Worm (Caenorhabditis elegans) whole organism, young adult: ENCODE results near the gene arl-5.

Source experiments
- D2030.7 ChIP-seq: fragments of 200-800 bp; sonication (Bioruptor generic); IDR thresholded peaks from 2 replicates; pipeline ENCODE4 v1.3.6; 2022; ENCODE audit warnings: missing genetic modification reagents, missing genetic modification characterization, missing compliant biosample characterization
- F23B12.7 ChIP-seq: sonication (generic microtip); optimal IDR thresholded peaks from 2 replicates; lab custom pipeline; 2017; ENCODE audit warnings: missing genetic modification characterization, mild to moderate bottlenecking, missing compliant biosample characterization, antibody characterized with exemption, moderate library complexity; ENCODE audit not compliant: insufficient read depth
- F49E8.2 ChIP-seq: sonication (generic microtip); optimal IDR thresholded peaks from 3 replicates; lab custom pipeline; 2017; ENCODE audit warnings: missing genetic modification characterization, mild to moderate bottlenecking, missing compliant biosample characterization, antibody characterized with exemption, moderate library complexity; ENCODE audit not compliant: insufficient read depth
- F55B11.4 ChIP-seq: sonication (generic microtip); optimal IDR thresholded peaks from 2 replicates; lab custom pipeline; 2016; ENCODE audit warnings: missing compliant biosample characterization, missing genetic modification characterization, borderline replicate concordance; ENCODE audit not compliant: insufficient read depth
- F57C9.4 ChIP-seq: sonication (generic microtip); optimal IDR thresholded peaks from 2 replicates; lab custom pipeline; 2017; ENCODE audit warnings: mild to moderate bottlenecking, missing genetic modification characterization, missing compliant biosample characterization
- K11D2.4 ChIP-seq: fragments of 200-800 bp; sonication (Bioruptor generic); IDR thresholded peaks from 2 replicates; pipeline ENCODE4 v1.3.6; 2022; ENCODE audit warnings: missing genetic modification reagents, missing genetic modification characterization, missing compliant biosample characterization
- T07F8.4 ChIP-seq: sonication (generic microtip); optimal IDR thresholded peaks from 2 replicates; lab custom pipeline; 2016; ENCODE audit warnings: mild to moderate bottlenecking, missing genetic modification characterization, moderate library complexity, missing compliant biosample characterization
- T26A5.8 ChIP-seq: sonication (generic microtip); optimal IDR thresholded peaks from 2 replicates; lab custom pipeline; 2016; ENCODE audit warnings: missing genetic modification characterization, missing compliant biosample characterization
- Y53G8AR.9 ChIP-seq: fragments of 200-800 bp; sonication (Bioruptor generic); conservative IDR thresholded peaks from 2 replicates; pipeline ENCODE4 v1.3.6; 2022; ENCODE audit warnings: missing genetic modification reagents, missing genetic modification characterization, missing compliant biosample characterization
- attf-5 ChIP-seq: fragments of 200-800 bp; sonication (Bioruptor generic); optimal IDR thresholded peaks from 2 replicates; lab custom pipeline; 2018; ENCODE audit warnings: mild to moderate bottlenecking, missing genetic modification characterization, missing compliant biosample characterization
- bed-1 ChIP-seq: fragments of 200-800 bp; sonication (Bioruptor generic); IDR thresholded peaks from 2 replicates; pipeline ENCODE4 v1.3.6; 2022; ENCODE audit warnings: missing genetic modification reagents, missing genetic modification characterization, missing compliant biosample characterization
- ceh-100 ChIP-seq: fragments of 200-800 bp; sonication (Bioruptor generic); IDR thresholded peaks from 2 replicates; pipeline ENCODE4 v1.3.6; 2022; ENCODE audit warnings: missing genetic modification reagents, missing genetic modification characterization, missing compliant biosample characterization
- chd-7 ChIP-seq: sonication (generic microtip); optimal IDR thresholded peaks from 2 replicates; lab custom pipeline; 2016; ENCODE audit warnings: mild to moderate bottlenecking, missing genetic modification characterization, moderate library complexity, missing compliant biosample characterization
- dpff-1 ChIP-seq: sonication (generic microtip); optimal IDR thresholded peaks from 2 replicates; lab custom pipeline; 2017; ENCODE audit warnings: mild to moderate bottlenecking, missing genetic modification characterization, missing compliant biosample characterization
- dpl-1 ChIP-seq: fragments of 150-350 bp; optimal IDR thresholded peaks from 2 replicates; lab custom pipeline; 2014; ENCODE audit warnings: missing biosample characterization, missing genetic modification reagents, missing genetic modification characterization
- efl-1 ChIP-seq: fragments of 150-350 bp; optimal IDR thresholded peaks from 2 replicates; lab custom pipeline; 2014; ENCODE audit warnings: missing biosample characterization, missing genetic modification reagents, missing genetic modification characterization
- egl-18 ChIP-seq: fragments of 200-800 bp; sonication (Bioruptor generic); IDR thresholded peaks from 2 replicates; pipeline ENCODE4 v1.3.6; 2022; ENCODE audit warnings: missing genetic modification reagents, missing genetic modification characterization, missing compliant biosample characterization
- ets-4 ChIP-seq: fragments of 200-800 bp; sonication (Bioruptor generic); optimal IDR thresholded peaks from 2 replicates; lab custom pipeline; 2018; ENCODE audit warnings: mild to moderate bottlenecking, missing genetic modification characterization, missing compliant biosample characterization
- him-1 ChIP-seq: sonication (generic microtip); optimal IDR thresholded peaks from 2 replicates; lab custom pipeline; 2016; ENCODE audit warnings: missing genotype, missing genetic modification reagents, missing genetic modification characterization, missing compliant biosample characterization
- lag-1 ChIP-seq: fragments of 200-800 bp; sonication (Bioruptor generic); IDR thresholded peaks from 2 replicates; pipeline ENCODE4 v1.3.6; 2022; ENCODE audit warnings: missing genetic modification reagents, missing genetic modification characterization, missing compliant biosample characterization
- lin-35 ChIP-seq, 3 experiments: fragments of 150-350 bp in 2 of 3; sonication (generic microtip) in 1 of 3; optimal IDR thresholded peaks; 2 replicates each; lab custom pipeline; 2014 to 2018; ENCODE audit warnings: missing biosample characterization in 3 of 3, missing genetic modification characterization in 3 of 3, missing genetic modification reagents in 3 of 3
- lin-40 ChIP-seq: sonication (generic microtip); optimal IDR thresholded peaks from 2 replicates; lab custom pipeline; 2016; ENCODE audit warnings: missing genetic modification characterization, mild to moderate bottlenecking, missing compliant biosample characterization, missing genotype, missing genetic modification reagents
- lin-54 ChIP-seq: fragments of 200-800 bp; sonication (Bioruptor generic); optimal IDR thresholded peaks from 2 replicates; lab custom pipeline; 2018; ENCODE audit warnings: mild to moderate bottlenecking, missing genetic modification characterization, missing compliant biosample characterization
- madf-3 ChIP-seq: fragments of 200-800 bp; sonication (Bioruptor generic); IDR thresholded peaks from 2 replicates; pipeline ENCODE4 v1.3.6; 2022; ENCODE audit warnings: missing genetic modification reagents, missing genetic modification characterization, missing compliant biosample characterization
- madf-6 ChIP-seq: fragments of 200-800 bp; sonication (Bioruptor generic); IDR thresholded peaks from 2 replicates; pipeline ENCODE4 v1.3.6; 2022; ENCODE audit warnings: missing genetic modification reagents, missing genetic modification characterization, missing compliant biosample characterization
- mel-28 ChIP-seq: sonication (generic microtip); optimal IDR thresholded peaks from 2 replicates; lab custom pipeline; 2016; ENCODE audit warnings: borderline replicate concordance, mild to moderate bottlenecking, missing genetic modification characterization, missing compliant biosample characterization
- mes-4 ChIP-seq: sonication (generic microtip); optimal IDR thresholded peaks from 2 replicates; lab custom pipeline; 2016; ENCODE audit warnings: missing genotype, missing genetic modification characterization, missing compliant biosample characterization
- nfya-2 ChIP-seq: fragments of 200-800 bp; sonication (Bioruptor generic); IDR thresholded peaks from 2 replicates; pipeline ENCODE4 v1.3.6; 2022; ENCODE audit warnings: missing genetic modification reagents, missing genetic modification characterization, missing compliant biosample characterization
- nhr-120 ChIP-seq: fragments of 200-800 bp; sonication (Bioruptor generic); IDR thresholded peaks from 2 replicates; pipeline ENCODE4 v1.3.6; 2022; ENCODE audit warnings: missing genetic modification characterization, missing compliant biosample characterization
- nhr-90 ChIP-seq: sonication (generic microtip); optimal IDR thresholded peaks from 2 replicates; lab custom pipeline; 2016; ENCODE audit warnings: missing genotype, mild to moderate bottlenecking, missing genetic modification characterization, missing compliant biosample characterization
- pbrm-1 ChIP-seq: fragments of 200-800 bp; sonication (Bioruptor generic); IDR thresholded peaks from 2 replicates; pipeline ENCODE4 v1.3.6; 2022; ENCODE audit warnings: missing genetic modification reagents, missing genetic modification characterization, missing compliant biosample characterization
- rcor-1 ChIP-seq: fragments of 200-800 bp; sonication (Bioruptor generic); IDR thresholded peaks from 2 replicates; pipeline ENCODE4 v1.3.6; 2022; ENCODE audit warnings: missing genetic modification reagents, missing genetic modification characterization, missing compliant biosample characterization
- rpc-1 ChIP-seq, 2 experiments: fragments of 150-350 bp in 1 of 2; sonication (generic microtip) in 1 of 2; optimal IDR thresholded peaks; 2 replicates each; lab custom pipeline; 2014 to 2018; ENCODE audit warnings: missing biosample characterization in 1 of 2, missing genetic modification characterization in 1 of 2, missing genetic modification reagents in 1 of 2, missing genotype in 1 of 2
- unc-130 ChIP-seq: sonication (generic microtip); optimal IDR thresholded peaks from 2 replicates; lab custom pipeline; 2016; ENCODE audit warnings: missing genetic modification reagents, missing genetic modification characterization, missing compliant biosample characterization
- unc-62 ChIP-seq: fragments of 150-350 bp; optimal IDR thresholded peaks from 2 replicates; lab custom pipeline; 2014; ENCODE audit warnings: missing biosample characterization, missing genetic modification reagents, missing genetic modification characterization
- xnd-1 ChIP-seq: sonication (generic microtip); optimal IDR thresholded peaks from 2 replicates; lab custom pipeline; 2016; ENCODE audit warnings: missing genotype, missing genetic modification reagents, missing genetic modification characterization, missing compliant biosample characterization
- zim-3 ChIP-seq: sonication (generic microtip); optimal IDR thresholded peaks from 2 replicates; lab custom pipeline; 2017; ENCODE audit warnings: mild to moderate bottlenecking, missing genetic modification characterization, moderate library complexity, missing compliant biosample characterization
- ztf-28 ChIP-seq: fragments of 200-800 bp; sonication (Bioruptor generic); IDR thresholded peaks from 2 replicates; pipeline ENCODE4 v1.3.6; 2022; ENCODE audit warnings: missing genetic modification reagents, missing genetic modification characterization, missing compliant biosample characterization

The arl-5 gene

DNA sequence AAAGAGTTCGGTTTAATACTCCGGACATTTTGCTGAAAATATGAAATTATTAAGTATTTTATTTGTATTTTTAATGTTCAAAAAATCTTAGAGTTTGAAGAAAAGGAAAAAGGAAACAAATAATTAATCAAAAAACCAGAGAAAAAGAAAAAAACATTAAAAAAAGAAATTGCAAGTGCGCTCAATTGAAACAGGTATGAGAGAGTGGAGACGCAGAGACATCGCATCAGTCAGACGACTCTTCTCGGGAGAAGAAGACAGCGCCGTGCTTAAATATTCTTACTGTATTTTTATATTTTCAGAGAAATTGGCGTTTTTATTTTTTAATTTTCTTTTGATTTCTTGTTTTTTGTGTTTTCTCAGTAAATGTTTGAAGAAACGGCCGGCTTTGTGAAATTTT, 25.0 kb downstream of the arl-5 start, which contains the start of gene mrpl-36 (continued):
- TF ChIP-seq mel-28 (tag; lab: Kevin White, UChicago) (no peak), lin-35 (GFP tag; optimal IDR thresholded peaks at IDR 0.05; lab: Kevin White, UChicago) (no peak), dpff-1 (no peak), rpc-1 (optimal IDR thresholded peaks at IDR 0.05; lab: Kevin White, UChicago) (no peak), rpc-1 (tag; optimal IDR thresholded peaks at IDR 0.05; lab: Kevin White, UChicago) (no peak), ztf-28 (no peak), F23B12.7 (no peak), unc-62 (GFP tag; lab: Kevin White, UChicago) (no peak), unc-130 (GFP tag; lab: Kevin White, UChicago) (no peak), dpl-1 (GFP tag; lab: Kevin White, UChicago) (no peak), nhr-90 (no peak), F49E8.2 (peak; percentile 44), pbrm-1 (no peak), K11D2.4 (GFP tag; lab: Robert Waterston, UW) (no peak), him-1 (no peak), bed-1 (GFP tag; lab: Robert Waterston, UW) (no peak), efl-1 (no peak), madf-6 (GFP tag; lab: Robert Waterston, UW) (peak; percentile 69), T07F8.4 (tag; lab: Kevin White, UChicago) (no peak), T26A5.8 (no peak), attf-5 (peak; percentile 27), ceh-100 (GFP tag; lab: Robert Waterston, UW) (no peak), lag-1 (GFP tag; lab: Robert Waterston, UW) (no peak), mes-4 (tag; lab: Kevin White, UChicago) (no peak)
- TF ChIP-seq, all 124 proteins: peak for 9

DNA sequence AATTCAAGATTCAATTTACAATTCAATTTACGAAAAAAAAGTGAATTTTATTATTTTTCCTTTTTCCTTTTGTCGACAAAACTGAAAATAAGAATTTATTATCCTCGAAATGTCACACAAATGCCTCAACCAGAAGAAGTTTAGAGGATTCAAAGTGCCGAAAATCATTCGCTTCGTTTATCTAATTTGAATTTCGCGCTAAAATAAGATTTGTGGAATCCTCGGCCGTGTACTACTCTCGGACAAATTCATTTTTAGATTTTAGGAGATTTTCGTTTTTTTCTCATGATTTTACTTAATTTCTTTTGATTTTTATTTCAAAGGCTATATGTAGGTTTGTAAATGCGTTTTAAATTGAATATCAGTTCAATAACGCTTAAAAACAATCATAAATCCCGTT, 25.6 kb downstream of the arl-5 start:
- TF ChIP-seq ets-4 (GFP tag; lab: Kevin White, UChicago), result no peak
- no peak for TF ChIP-seq lin-40 (tag; lab: Kevin White, UChicago)
- no peak for TF ChIP-seq D2030.7 (GFP tag; lab: Robert Waterston, UW)
- no peak for TF ChIP-seq nhr-120 (GFP tag; lab: Robert Waterston, UW)
- no peak for TF ChIP-seq F57C9.4 (tag; lab: Kevin White, UChicago)
- TF ChIP-seq F55B11.4 (tag; lab: Kevin White, UChicago), result no peak
- no peak for TF ChIP-seq mel-28 (tag; lab: Kevin White, UChicago)
- no peak for TF ChIP-seq Y53G8AR.9 (GFP tag; lab: Robert Waterston, UW)
- no peak for TF ChIP-seq chd-7
- TF ChIP-seq madf-6 (GFP tag; lab: Robert Waterston, UW), result peak; percentile 46
- TF ChIP-seq madf-3 (GFP tag; lab: Robert Waterston, UW), result no peak
- TF ChIP-seq nhr-90, result no peak
- peak; percentile 48 for TF ChIP-seq lin-54 (GFP tag; lab: Kevin White, UChicago)
- no peak for TF ChIP-seq F49E8.2
- TF ChIP-seq zim-3 (tag; lab: Kevin White, UChicago), result no peak
- TF ChIP-seq xnd-1 (tag; lab: Kevin White, UChicago), result no peak
- TF ChIP-seq egl-18 (GFP tag; lab: Robert Waterston, UW), result no peak
- TF ChIP-seq rcor-1 (GFP tag; lab: Robert Waterston, UW), result 0 out of 2 replicates have a peak, but pooled peaks have one; percentile 21
- no peak for TF ChIP-seq nfya-2 (GFP tag; lab: Robert Waterston, UW)
